Fruit fly (Drosophila melanogaster) whole organism, embryonic: Measurements from ENCODE around the gene Hsp70Ab.

Experiments used
- BtbVII ChIP-seq: fragments of 200-800 bp; sonication (Bioruptor generic); optimal IDR thresholded peaks from 3 replicates; lab custom pipeline; 2017; ENCODE audit warnings: missing biosample characterization, mild to moderate bottlenecking, missing genetic modification characterization
- CG10959 ChIP-seq: fragments of 200-800 bp; sonication (Bioruptor generic); IDR thresholded peaks from 2 replicates; pipeline ENCODE4 v1.3.6; 2022; ENCODE audit warnings: missing biosample characterization, missing genetic modification characterization
- CG11456 ChIP-seq: fragments of 200-800 bp; sonication (Bioruptor generic); IDR thresholded peaks from 3 replicates; pipeline ENCODE4 v1.3.6; 2022; ENCODE audit warnings: missing biosample characterization, missing genetic modification characterization
- CG11696 ChIP-seq: fragments of 200-800 bp; sonication (Bioruptor generic); IDR thresholded peaks from 2 replicates; pipeline ENCODE4 v1.3.6; 2022; ENCODE audit warnings: missing biosample characterization, missing genetic modification characterization
- CG12071 ChIP-seq: fragments of 200-800 bp; sonication (Bioruptor generic); optimal IDR thresholded peaks from 3 replicates; lab custom pipeline; 2018; ENCODE audit warnings: missing biosample characterization, mild to moderate bottlenecking, missing genetic modification characterization
- CG1602 ChIP-seq: fragments of 200-800 bp; sonication (Bioruptor generic); optimal IDR thresholded peaks from 3 replicates; lab custom pipeline; 2016; ENCODE audit warnings: missing biosample characterization, missing genetic modification characterization
- CG1647 ChIP-seq: fragments of 200-800 bp; sonication (Bioruptor generic); optimal IDR thresholded peaks from 3 replicates; lab custom pipeline; 2016; ENCODE audit warnings: missing biosample characterization, missing genetic modification characterization
- CG18619 ChIP-seq: fragments of 200-800 bp; sonication (Bioruptor generic); optimal IDR thresholded peaks from 3 replicates; lab custom pipeline; 2017; ENCODE audit warnings: missing biosample characterization, mild to moderate bottlenecking, missing genetic modification characterization
- CG30431 ChIP-seq: fragments of 200-800 bp; sonication (Bioruptor generic); optimal IDR thresholded peaks from 2 replicates; lab custom pipeline; 2017; ENCODE audit warnings: missing biosample characterization, missing genetic modification characterization
- CG32532 ChIP-seq: fragments of 200-800 bp; sonication (Bioruptor generic); IDR thresholded peaks from 2 replicates; pipeline ENCODE4 v1.3.6; 2022; ENCODE audit warnings: missing biosample characterization, missing genetic modification characterization
- CG34376 ChIP-seq: fragments of 200-800 bp; sonication (Bioruptor generic); optimal IDR thresholded peaks from 2 replicates; lab custom pipeline; 2018; ENCODE audit warnings: missing biosample characterization, mild to moderate bottlenecking, missing genetic modification characterization
- CG3847 ChIP-seq: fragments of 200-800 bp; sonication (Bioruptor generic); IDR thresholded peaks from 2 replicates; pipeline ENCODE4 v1.3.6; 2022; ENCODE audit warnings: missing biosample characterization, missing genetic modification characterization
- CG42726 ChIP-seq: fragments of 200-800 bp; sonication (Bioruptor generic); IDR thresholded peaks from 2 replicates; pipeline ENCODE4 v1.3.6; 2022; ENCODE audit warnings: missing biosample characterization, missing genetic modification characterization; ENCODE audit not compliant: partially characterized antibody
- CG4854 ChIP-seq: fragments of 200-800 bp; sonication (Bioruptor generic); optimal IDR thresholded peaks from 2 replicates; lab custom pipeline; 2016; ENCODE audit warnings: missing biosample characterization, missing genetic modification characterization, inconsistent platforms
- CG7745 ChIP-seq: fragments of 200-800 bp; sonication (Bioruptor generic); optimal IDR thresholded peaks from 2 replicates; lab custom pipeline; 2018; ENCODE audit warnings: missing biosample characterization, mild to moderate bottlenecking, missing genetic modification characterization, moderate library complexity
- CG7839 ChIP-seq: fragments of 200-800 bp; sonication (Bioruptor generic); optimal IDR thresholded peaks from 3 replicates; lab custom pipeline; 2018; ENCODE audit warnings: missing biosample characterization, mild to moderate bottlenecking, missing genetic modification characterization, moderate library complexity
- CG8478 ChIP-seq: fragments of >200 bp; optimal IDR thresholded peaks from 2 replicates; lab custom pipeline; 2018
- CG8944 ChIP-seq: fragments of 200-800 bp; sonication (Bioruptor generic); optimal IDR thresholded peaks from 3 replicates; lab custom pipeline; 2016; ENCODE audit warnings: missing biosample characterization, missing genetic modification characterization
- CG9215 ChIP-seq: fragments of 200-800 bp; sonication (Bioruptor generic); IDR thresholded peaks from 2 replicates; pipeline ENCODE4 v1.3.6; 2022; ENCODE audit warnings: missing biosample characterization, missing genetic modification characterization
- CTCF ChIP-seq: fragments of 200-800 bp; sonication (Bioruptor generic); optimal IDR thresholded peaks from 2 replicates; lab custom pipeline; 2017; ENCODE audit warnings: missing biosample characterization, mild to moderate bottlenecking, missing genetic modification characterization, moderate library complexity
- CoRest ChIP-seq: fragments of 200-800 bp; sonication (Bioruptor generic); optimal IDR thresholded peaks from 3 replicates; lab custom pipeline; 2018; ENCODE audit warnings: missing biosample characterization, mild to moderate bottlenecking, missing genetic modification characterization, moderate library complexity
- HLH3B ChIP-seq: fragments of 200-800 bp; sonication (Bioruptor generic); IDR thresholded peaks from 2 replicates; pipeline ENCODE4 v1.3.6; 2022; ENCODE audit warnings: missing biosample characterization, missing genetic modification characterization
- HmgD ChIP-seq: fragments of 200-800 bp; sonication (Bioruptor generic); optimal IDR thresholded peaks from 3 replicates; lab custom pipeline; 2016; ENCODE audit warnings: missing biosample characterization, missing genetic modification characterization
- Hmx ChIP-seq: fragments of 200-800 bp; sonication (Bioruptor generic); optimal IDR thresholded peaks from 2 replicates; lab custom pipeline; 2016; ENCODE audit warnings: missing biosample characterization, missing genetic modification characterization
- Hsf ChIP-seq: fragments of 200-800 bp; sonication (Bioruptor generic); optimal IDR thresholded peaks from 3 replicates; lab custom pipeline; 2016; ENCODE audit warnings: missing biosample characterization, missing genetic modification characterization
- Lpt ChIP-seq: fragments of >200 bp; optimal IDR thresholded peaks from 2 replicates; lab custom pipeline; 2018; ENCODE audit warnings: missing biosample characterization, missing genetic modification characterization
- MBD-R2 ChIP-seq: fragments of 200-800 bp; sonication (Bioruptor generic); IDR thresholded peaks from 2 replicates; pipeline ENCODE4 v1.3.6; 2022; ENCODE audit warnings: missing biosample characterization, missing genetic modification characterization
- MTF-1 ChIP-seq: fragments of 200-800 bp; sonication (Bioruptor generic); optimal IDR thresholded peaks from 2 replicates; lab custom pipeline; 2018; ENCODE audit warnings: missing biosample characterization, mild to moderate bottlenecking, missing genetic modification characterization, borderline replicate concordance
- Myb ChIP-seq: fragments of 200-800 bp; sonication (Bioruptor generic); optimal IDR thresholded peaks from 2 replicates; lab custom pipeline; 2016; ENCODE audit warnings: missing biosample characterization, missing genetic modification characterization
- NC2β ChIP-seq: fragments of 200-800 bp; sonication (Bioruptor generic); optimal IDR thresholded peaks from 2 replicates; lab custom pipeline; 2016; ENCODE audit warnings: missing biosample characterization, missing genetic modification characterization
- NfI ChIP-seq: fragments of 200-800 bp; sonication (Bioruptor generic); optimal IDR thresholded peaks from 3 replicates; lab custom pipeline; 2018; ENCODE audit warnings: missing biosample characterization, mild to moderate bottlenecking, missing genetic modification characterization, moderate library complexity
- Side ChIP-seq: fragments of 200-800 bp; sonication (Bioruptor generic); optimal IDR thresholded peaks from 2 replicates; lab custom pipeline; 2016; ENCODE audit warnings: missing biosample characterization, missing genetic modification characterization
- Taf1 ChIP-seq: fragments of 200-800 bp; sonication (Bioruptor generic); IDR thresholded peaks from 2 replicates; pipeline ENCODE4 v1.3.6; 2022; ENCODE audit warnings: missing biosample characterization, missing genetic modification characterization
- caup ChIP-seq: fragments of 200-800 bp; sonication (Bioruptor generic); optimal IDR thresholded peaks from 3 replicates; lab custom pipeline; 2017; ENCODE audit warnings: missing biosample characterization, mild to moderate bottlenecking, missing genetic modification characterization, moderate library complexity; ENCODE audit not compliant: severe bottlenecking
- chif ChIP-seq, 2 experiments: fragments of 200-800 bp; sonication (Bioruptor generic); optimal IDR thresholded peaks; 3 replicates each; lab custom pipeline; 2016; ENCODE audit warnings: missing biosample characterization in 2 of 2, missing genetic modification characterization in 2 of 2
- da ChIP-seq: fragments of 200-800 bp; sonication (Bioruptor generic); optimal IDR thresholded peaks from 2 replicates; lab custom pipeline; 2016; ENCODE audit warnings: missing biosample characterization, missing genetic modification characterization
- dati ChIP-seq: fragments of 200-800 bp; sonication (Bioruptor generic); IDR thresholded peaks from 2 replicates; pipeline ENCODE4 v1.3.6; 2022; ENCODE audit warnings: missing biosample characterization, missing genetic modification characterization
- fd96Cb ChIP-seq: fragments of 200-800 bp; sonication (Bioruptor generic); optimal IDR thresholded peaks from 2 replicates; lab custom pipeline; 2018; ENCODE audit warnings: missing biosample characterization, mild to moderate bottlenecking, missing genetic modification characterization, moderate library complexity
- gsb ChIP-seq: fragments of 200-800 bp; sonication (Bioruptor generic); IDR thresholded peaks from 2 replicates; pipeline ENCODE4 v1.3.6; 2022; ENCODE audit warnings: missing biosample characterization, missing genetic modification characterization
- inv ChIP-seq: fragments of 200-800 bp; sonication (Bioruptor generic); IDR thresholded peaks from 2 replicates; pipeline ENCODE4 v1.3.6; 2022; ENCODE audit warnings: missing biosample characterization, missing genetic modification characterization; ENCODE audit not compliant: partially characterized antibody
- kni ChIP-seq: fragments of 200-800 bp; sonication (Bioruptor generic); optimal IDR thresholded peaks from 3 replicates; lab custom pipeline; 2017; ENCODE audit warnings: mild to moderate bottlenecking, missing biosample characterization, missing genetic modification reagents, missing genetic modification characterization
- lmd ChIP-seq: fragments of 200-800 bp; sonication (Bioruptor generic); IDR thresholded peaks from 2 replicates; pipeline ENCODE4 v1.3.6; 2022; ENCODE audit warnings: missing biosample characterization, missing genetic modification characterization
- nerfin-1 ChIP-seq: fragments of 200-800 bp; sonication (Bioruptor generic); optimal IDR thresholded peaks from 3 replicates; lab custom pipeline; 2019; ENCODE audit warnings: missing biosample characterization, mild to moderate bottlenecking, missing genetic modification characterization, moderate library complexity
- pzg ChIP-seq: fragments of 200-800 bp; sonication (Bioruptor generic); optimal IDR thresholded peaks from 3 replicates; lab custom pipeline; 2018; ENCODE audit warnings: missing biosample characterization, mild to moderate bottlenecking, missing genetic modification characterization, moderate library complexity
- run ChIP-seq: fragments of 200-800 bp; sonication (Bioruptor generic); optimal IDR thresholded peaks from 3 replicates; lab custom pipeline; 2018; ENCODE audit warnings: missing biosample characterization, mild to moderate bottlenecking, missing genetic modification characterization
- sd ChIP-seq: fragments of 200-800 bp; sonication (Bioruptor generic); optimal IDR thresholded peaks from 3 replicates; lab custom pipeline; 2018; ENCODE audit warnings: missing biosample characterization, mild to moderate bottlenecking, missing genetic modification characterization, moderate library complexity
- slbo ChIP-seq: fragments of 200-800 bp; sonication (Bioruptor generic); IDR thresholded peaks from 2 replicates; pipeline ENCODE4 v1.3.6; 2022; ENCODE audit warnings: missing biosample characterization, missing genetic modification characterization
- stwl ChIP-seq: fragments of 200-800 bp; sonication (Bioruptor generic); optimal IDR thresholded peaks from 3 replicates; lab custom pipeline; 2018; ENCODE audit warnings: missing biosample characterization, mild to moderate bottlenecking, missing genetic modification characterization, moderate library complexity
- tap ChIP-seq: fragments of 200-800 bp; optimal IDR thresholded peaks from 3 replicates; lab custom pipeline; 2019; ENCODE audit warnings: missing biosample characterization, mild to moderate bottlenecking, missing genetic modification characterization, moderate library complexity
- trem ChIP-seq: fragments of 200-800 bp; optimal IDR thresholded peaks from 3 replicates; lab custom pipeline; 2019; ENCODE audit warnings: missing biosample characterization, mild to moderate bottlenecking, missing genetic modification characterization, moderate library complexity
- zen2 ChIP-seq: fragments of 200-800 bp; sonication (Bioruptor generic); IDR thresholded peaks from 3 replicates; pipeline ENCODE4 v1.3.6; 2022; ENCODE audit warnings: missing biosample characterization, missing genetic modification characterization; ENCODE audit not compliant: partially characterized antibody

Hsp70Ab gene

dm6 chr3R:12010202-12010824, 52.0 kb downstream of the Hsp70Ab start, which contains the start of the genes KLHL18 and GCC185 (continued):
- TF ChIP-seq CG8944 (GFP tag; lab: Kevin White, UChicago) (peak; percentile 60), fd96Cb (peak; percentile 79), CG3847 (GFP tag; lab: Robert Waterston, UW) (peak; percentile 90), CG1602 (GFP tag; lab: Kevin White, UChicago) (peak; percentile 80), CG7839 (tag; lab: Kevin White, UChicago) (peak; percentile 76), CoRest (peak; percentile 90), inv (GFP tag; lab: Robert Waterston, UW) (peak; percentile 79), NC2β (no peak), BtbVII (peak; percentile 16), Side (GFP tag; lab: Kevin White, UChicago) (peak; percentile 17), da (GFP tag; lab: Kevin White, UChicago) (no peak), tap (no peak), gsb (no peak), chif (GFP tag; optimal IDR thresholded peaks at IDR 0.05; lab: Kevin White, UChicago) (peak; percentile 53 to 59), CG42726 (GFP tag; lab: Robert Waterston, UW) (0 out of 2 replicates have a peak, but pooled peaks have one; percentile 37), NfI (GFP tag; lab: Kevin White, UChicago) (peak; percentile 62), sd (tag; lab: Kevin White, UChicago) (no peak), lmd (GFP tag; lab: Robert Waterston, UW) (peak; percentile 86), slbo (peak; percentile 89), Taf1 (GFP tag; lab: Robert Waterston, UW) (peak; percentile 45; the same call in 1 of the 2 replicates), CG9215 (peak; percentile 86), Lpt (GFP tag; lab: Kevin White, UChicago) (no peak), CG12071 (no peak), CG7745 (no peak), CG18619 (GFP tag; lab: Kevin White, UChicago) (peak; percentile 58), Hsf (GFP tag; lab: Kevin White, UChicago) (peak; percentile 74), kni (GFP tag; lab: Kevin White, UChicago) (no peak), MBD-R2 (GFP tag; lab: Robert Waterston, UW) (peak; percentile 82), HLH3B (GFP tag; lab: Robert Waterston, UW) (peak; percentile 61; the same call in 1 of the 2 replicates), zen2 (GFP tag; lab: Robert Waterston, UW) (no peak), stwl (tag; lab: Kevin White, UChicago) (peak; percentile 56), CG34376 (GFP tag; lab: Kevin White, UChicago) (no peak), Hmx (peak; percentile 75), CG32532 (peak; percentile 71), CG4854 (GFP tag; lab: Kevin White, UChicago) (peak; percentile 50), Myb (GFP tag; lab: Kevin White, UChicago) (peak; percentile 6), pzg (GFP tag; lab: Kevin White, UChicago) (peak; percentile 42), dati (no peak), trem (tag; lab: Kevin White, UChicago) (peak; percentile 83), CG10959 (GFP tag; lab: Robert Waterston, UW) (peak; percentile 51; the same call in 1 of the 2 replicates), CG11456 (GFP tag; lab: Robert Waterston, UW) (0 out of 3 replicates have a peak, but pooled peaks have one; percentile 66), CG1647 (GFP tag; lab: Kevin White, UChicago) (peak; percentile 66), nerfin-1 (tag; lab: Kevin White, UChicago) (peak; percentile 63), CG30431 (GFP tag; lab: Kevin White, UChicago) (no peak), run (tag; lab: Kevin White, UChicago) (peak; percentile 18), caup (GFP tag; lab: Kevin White, UChicago) (no peak), CTCF (GFP tag; lab: Kevin White, UChicago) (no peak), MTF-1 (GFP tag; lab: Kevin White, UChicago) (no peak), CG8478 (lab: Kevin White, UChicago) (no peak), HmgD (GFP tag; lab: Kevin White, UChicago) (peak; percentile 31), CG11696 (GFP tag; lab: Robert Waterston, UW) (no peak)
